Fruit fly (Drosophila melanogaster) whole organism, embryonic: ENCODE data around the gene CG1575.

ENCODE experiments used
- ATbp ChIP-seq: fragments of 200-800 bp; sonication (Bioruptor generic); optimal IDR thresholded peaks from 2 replicates; lab custom pipeline; 2017; ENCODE audit warnings: missing biosample characterization, mild to moderate bottlenecking, missing genetic modification characterization, missing genetic modification reagents
- Bdp1 ChIP-seq: fragments of 200-800 bp; sonication (Bioruptor generic); optimal IDR thresholded peaks from 3 replicates; lab custom pipeline; 2016; ENCODE audit warnings: missing biosample characterization, missing genetic modification characterization
- Blimp-1 ChIP-seq: fragments of 200-800 bp; sonication (Bioruptor generic); optimal IDR thresholded peaks from 3 replicates; lab custom pipeline; 2018; ENCODE audit warnings: missing biosample characterization, missing genetic modification characterization, mild to moderate bottlenecking, moderate library complexity, missing genetic modification reagents
- CG10321 ChIP-seq: fragments of 200-800 bp; sonication (Bioruptor generic); IDR thresholded peaks from 2 replicates; pipeline ENCODE4 v1.3.6; 2022; ENCODE audit warnings: missing biosample characterization, missing genetic modification characterization
- CG10979 ChIP-seq: fragments of 200-800 bp; sonication (Bioruptor generic); optimal IDR thresholded peaks from 2 replicates; lab custom pipeline; 2018; ENCODE audit warnings: missing biosample characterization, mild to moderate bottlenecking, missing genetic modification characterization, moderate library complexity
- CG12155 ChIP-seq: fragments of 200-800 bp; sonication (Bioruptor generic); optimal IDR thresholded peaks from 3 replicates; lab custom pipeline; 2016; ENCODE audit warnings: missing biosample characterization, missing genetic modification characterization
- CG13624 ChIP-seq: fragments of 200-800 bp; sonication (Bioruptor generic); optimal IDR thresholded peaks from 2 replicates; lab custom pipeline; 2016; ENCODE audit warnings: missing biosample characterization, missing genetic modification characterization
- CG13775 ChIP-seq: fragments of 200-800 bp; sonication (Bioruptor generic); optimal IDR thresholded peaks from 3 replicates; lab custom pipeline; 2017; ENCODE audit warnings: missing biosample characterization, mild to moderate bottlenecking, missing genetic modification characterization
- CG15514 ChIP-seq: fragments of 200-800 bp; sonication (Bioruptor generic); optimal IDR thresholded peaks from 3 replicates; lab custom pipeline; 2017; ENCODE audit warnings: missing biosample characterization, missing genetic modification characterization, mild to moderate bottlenecking, moderate library complexity, missing genetic modification reagents
- CG17568 ChIP-seq: fragments of 200-800 bp; sonication (Bioruptor generic); optimal IDR thresholded peaks from 2 replicates; lab custom pipeline; 2018; ENCODE audit warnings: missing biosample characterization, mild to moderate bottlenecking, missing genetic modification characterization, moderate library complexity
- CG17802 ChIP-seq: fragments of 200-800 bp; sonication (Bioruptor generic); optimal IDR thresholded peaks from 2 replicates; lab custom pipeline; 2018; ENCODE audit warnings: missing biosample characterization, mild to moderate bottlenecking, missing genetic modification characterization, moderate library complexity
- CG18011 ChIP-seq: fragments of 200-800 bp; sonication (Bioruptor generic); optimal IDR thresholded peaks from 2 replicates; lab custom pipeline; 2017; ENCODE audit warnings: missing biosample characterization, missing genetic modification characterization, mild to moderate bottlenecking, moderate library complexity, missing genotype
- CG2116 ChIP-seq: fragments of 200-800 bp; sonication (Bioruptor generic); optimal IDR thresholded peaks from 3 replicates; lab custom pipeline; 2018; ENCODE audit warnings: missing biosample characterization, mild to moderate bottlenecking, missing genetic modification characterization
- CG3847 ChIP-seq: fragments of 200-800 bp; sonication (Bioruptor generic); IDR thresholded peaks from 2 replicates; pipeline ENCODE4 v1.3.6; 2022; ENCODE audit warnings: missing biosample characterization, missing genetic modification characterization
- CG4360 ChIP-seq: fragments of 200-800 bp; sonication (Bioruptor generic); IDR thresholded peaks from 2 replicates; pipeline ENCODE4 v1.3.6; 2022; ENCODE audit warnings: missing biosample characterization, missing genetic modification characterization
- CG7745 ChIP-seq: fragments of 200-800 bp; sonication (Bioruptor generic); optimal IDR thresholded peaks from 2 replicates; lab custom pipeline; 2018; ENCODE audit warnings: missing biosample characterization, mild to moderate bottlenecking, missing genetic modification characterization, moderate library complexity
- CG7839 ChIP-seq: fragments of 200-800 bp; sonication (Bioruptor generic); optimal IDR thresholded peaks from 3 replicates; lab custom pipeline; 2018; ENCODE audit warnings: missing biosample characterization, mild to moderate bottlenecking, missing genetic modification characterization, moderate library complexity
- CG8290 ChIP-seq, 3 experiments: fragments of 200-800 bp; sonication (Bioruptor generic); optimal IDR thresholded peaks; 2 replicates each; lab custom pipeline; 2016 to 2019; ENCODE audit warnings: missing biosample characterization in 3 of 3, missing genetic modification characterization in 3 of 3, mild to moderate bottlenecking in 2 of 3, moderate library complexity in 1 of 3
- CG8359 ChIP-seq: fragments of 200-800 bp; sonication (Bioruptor generic); optimal IDR thresholded peaks from 2 replicates; lab custom pipeline; 2017; ENCODE audit warnings: missing biosample characterization, mild to moderate bottlenecking, missing genetic modification characterization, borderline replicate concordance
- CG9437 ChIP-seq: fragments of 200-800 bp; sonication (Bioruptor generic); optimal IDR thresholded peaks from 2 replicates; lab custom pipeline; 2018; ENCODE audit warnings: missing biosample characterization, mild to moderate bottlenecking, missing genetic modification characterization
- D ChIP-seq, 2 experiments: fragments of 200-800 bp in 1 of 2; fragments of >200 bp in 1 of 2; sonication (Bioruptor generic) in 1 of 2; optimal IDR thresholded peaks; 2 replicates in 1 of 2; 3 replicates in 1 of 2; lab custom pipeline; 2017; ENCODE audit warnings: mild to moderate bottlenecking in 1 of 2, missing biosample characterization in 1 of 2, missing genetic modification characterization in 1 of 2, missing genetic modification reagents in 1 of 2
- Dip2 ChIP-seq: fragments of 200-800 bp; sonication (Bioruptor generic); IDR thresholded peaks from 2 replicates; pipeline ENCODE4 v1.3.6; 2022; ENCODE audit warnings: missing biosample characterization, missing genetic modification characterization
- E2f2 ChIP-seq: fragments of 200-800 bp; sonication (Bioruptor generic); IDR thresholded peaks from 2 replicates; pipeline ENCODE4 v1.3.6; 2022; ENCODE audit warnings: missing biosample characterization, missing genetic modification characterization
- GATAe ChIP-seq: fragments of 200-800 bp; sonication (Bioruptor generic); conservative IDR thresholded peaks from 2 replicates; pipeline ENCODE4 v1.3.6; 2022; ENCODE audit warnings: missing biosample characterization, missing genetic modification characterization
- Hmx ChIP-seq: fragments of 200-800 bp; sonication (Bioruptor generic); optimal IDR thresholded peaks from 2 replicates; lab custom pipeline; 2016; ENCODE audit warnings: missing biosample characterization, missing genetic modification characterization
- Oaz ChIP-seq: fragments of 200-800 bp; sonication (Bioruptor generic); IDR thresholded peaks from 2 replicates; pipeline ENCODE4 v1.3.6; 2022; ENCODE audit warnings: missing biosample characterization, missing genetic modification characterization
- PHDP ChIP-seq: fragments of 200-800 bp; sonication (Bioruptor generic); optimal IDR thresholded peaks from 3 replicates; lab custom pipeline; 2018; ENCODE audit warnings: missing biosample characterization, mild to moderate bottlenecking, missing genetic modification characterization, moderate library complexity
- Pdp1 ChIP-seq, 2 experiments: fragments of 200-800 bp; sonication (Bioruptor generic); optimal IDR thresholded peaks; 3 replicates each; lab custom pipeline; 2016; ENCODE audit warnings: missing biosample characterization in 2 of 2, missing genetic modification characterization in 2 of 2, mild to moderate bottlenecking in 1 of 2, moderate library complexity in 1 of 2
- ap ChIP-seq: fragments of 200-800 bp; sonication (Bioruptor generic); IDR thresholded peaks from 2 replicates; pipeline ENCODE4 v1.3.6; 2022; ENCODE audit warnings: missing biosample characterization, missing genetic modification characterization
- bsh ChIP-seq, 2 experiments: fragments of 200-800 bp; sonication (Bioruptor generic); optimal IDR thresholded peaks; 2 replicates each; lab custom pipeline; 2017 to 2018; ENCODE audit warnings: mild to moderate bottlenecking in 2 of 2, missing biosample characterization in 2 of 2, missing genetic modification characterization in 2 of 2, moderate library complexity in 1 of 2
- cad ChIP-seq: fragments of >200 bp; optimal IDR thresholded peaks from 2 replicates; lab custom pipeline; 2017; ENCODE audit warnings: missing biosample characterization, missing genetic modification characterization
- cato ChIP-seq: fragments of 200-800 bp; sonication (Bioruptor generic); optimal IDR thresholded peaks from 2 replicates; lab custom pipeline; 2016; ENCODE audit warnings: missing biosample characterization, missing genetic modification characterization, borderline replicate concordance
- dan ChIP-seq: fragments of 200-800 bp; sonication (Bioruptor generic); IDR thresholded peaks from 2 replicates; pipeline ENCODE4 v1.3.6; 2022; ENCODE audit warnings: missing biosample characterization, missing genetic modification characterization
- dpn ChIP-seq, 2 experiments: fragments of 200-800 bp; sonication (Bioruptor generic); optimal IDR thresholded peaks; 3 replicates each; lab custom pipeline; 2016; ENCODE audit warnings: missing biosample characterization in 2 of 2, missing genetic modification characterization in 2 of 2
- eve ChIP-seq, 2 experiments: fragments of >200 bp; optimal IDR thresholded peaks; 2 replicates each; lab custom pipeline; 2017; ENCODE audit warnings: missing biosample characterization in 2 of 2, missing genetic modification characterization in 2 of 2
- ftz-f1 ChIP-seq: fragments of 200-800 bp; sonication (Bioruptor generic); optimal IDR thresholded peaks from 2 replicates; lab custom pipeline; 2016; ENCODE audit warnings: missing biosample characterization, missing genetic modification characterization
- gcm ChIP-seq: fragments of 200-800 bp; sonication (Bioruptor generic); optimal IDR thresholded peaks from 2 replicates; lab custom pipeline; 2019; ENCODE audit warnings: missing biosample characterization, mild to moderate bottlenecking, missing genetic modification characterization, moderate library complexity
- mirr ChIP-seq: fragments of 200-800 bp; sonication (Bioruptor generic); optimal IDR thresholded peaks from 3 replicates; lab custom pipeline; 2018; ENCODE audit warnings: missing biosample characterization, mild to moderate bottlenecking, missing genetic modification characterization
- mld ChIP-seq: fragments of 200-800 bp; sonication (Bioruptor generic); IDR thresholded peaks from 3 replicates; pipeline ENCODE4 v1.3.6; 2022; ENCODE audit warnings: missing biosample characterization, missing genetic modification characterization; ENCODE audit not compliant: partially characterized antibody
- nerfin-2 ChIP-seq: fragments of 200-800 bp; sonication (Bioruptor generic); IDR thresholded peaks from 2 replicates; pipeline ENCODE4 v1.3.6; 2022; ENCODE audit warnings: missing biosample characterization, missing genetic modification characterization; ENCODE audit not compliant: partially characterized antibody
- pb ChIP-seq: fragments of 200-800 bp; sonication (Bioruptor generic); optimal IDR thresholded peaks from 3 replicates; lab custom pipeline; 2016; ENCODE audit warnings: missing biosample characterization, missing genetic modification characterization
- peb ChIP-seq: fragments of 200-800 bp; sonication (Bioruptor generic); IDR thresholded peaks from 2 replicates; pipeline ENCODE4 v1.3.6; 2022; ENCODE audit warnings: missing biosample characterization, missing genetic modification characterization
- salm ChIP-seq: fragments of 200-800 bp; sonication (Bioruptor generic); optimal IDR thresholded peaks from 2 replicates; lab custom pipeline; 2018; ENCODE audit warnings: missing biosample characterization, mild to moderate bottlenecking, missing genetic modification characterization
- sqz ChIP-seq: fragments of 200-800 bp; sonication (Bioruptor generic); optimal IDR thresholded peaks from 3 replicates; lab custom pipeline; 2018; ENCODE audit warnings: missing biosample characterization, mild to moderate bottlenecking, missing genetic modification characterization
- vfl ChIP-seq: fragments of 200-800 bp; sonication (Bioruptor generic); optimal IDR thresholded peaks from 2 replicates; lab custom pipeline; 2016; ENCODE audit warnings: missing biosample characterization, missing genetic modification characterization
- wdn ChIP-seq: fragments of 200-800 bp; sonication (Bioruptor generic); IDR thresholded peaks from 2 replicates; pipeline ENCODE4 v1.3.6; 2022; ENCODE audit warnings: missing biosample characterization, missing genetic modification characterization
- wek ChIP-seq: fragments of 200-800 bp; sonication (Bioruptor generic); optimal IDR thresholded peaks from 3 replicates; lab custom pipeline; 2018; ENCODE audit warnings: missing biosample characterization, mild to moderate bottlenecking, missing genetic modification characterization, moderate library complexity

Gene CG1575

dm6 chrX:8100026-8100825, 16.6 kb upstream of the CG1575 start (continued):
- TF ChIP-seq PHDP (tag; lab: Kevin White, UChicago) (peak; percentile 85), Pdp1 (GFP tag; optimal IDR thresholded peaks at IDR 0.05; lab: Kevin White, UChicago) (peak; percentile 59), nerfin-2 (GFP tag; lab: Robert Waterston, UW) (no peak), pb (GFP tag; lab: Kevin White, UChicago) (peak; percentile 17), CG9437 (GFP tag; lab: Kevin White, UChicago) (peak; percentile 64), CG7839 (tag; lab: Kevin White, UChicago) (peak; percentile 90), CG17802 (tag; lab: Kevin White, UChicago) (peak; percentile 47), CG15514 (GFP tag; lab: Kevin White, UChicago) (peak; percentile 97), mld (GFP tag; lab: Robert Waterston, UW) (no peak), dan (GFP tag; lab: Robert Waterston, UW) (no peak), CG3847 (peak; percentile 81), mirr (GFP tag; lab: Kevin White, UChicago) (peak; percentile 28), Dip2 (GFP tag; lab: Robert Waterston, UW) (no peak), CG12155 (peak; percentile 68), CG10979 (tag; lab: Kevin White, UChicago) (peak; percentile 85), E2f2 (GFP tag; lab: Robert Waterston, UW) (peak; percentile 72), cad (no peak), GATAe (peak; percentile 21; the same call in 1 of the 2 replicates), CG8359 (peak; percentile 17), gcm (GFP tag; lab: Kevin White, UChicago) (peak; percentile 72), ATbp (GFP tag; lab: Kevin White, UChicago) (peak; percentile 90), CG2116 (GFP tag; lab: Kevin White, UChicago) (peak; percentile 45), eve (GFP tag; optimal IDR thresholded peaks at IDR 0.05; lab: Kevin White, UChicago) (no peak), CG8290 (GFP tag; optimal IDR thresholded peaks at IDR 0.05; lab: Kevin White, UChicago) (no peak), CG8290 (tag; optimal IDR thresholded peaks at IDR 0.05; lab: Kevin White, UChicago) (peak in 1 of 2 experiments; percentile 53), Blimp-1 (GFP tag; lab: Kevin White, UChicago) (peak; percentile 84), bsh (GFP tag; optimal IDR thresholded peaks at IDR 0.05; lab: Kevin White, UChicago) (peak; percentile 62 to 90), sqz (GFP tag; lab: Kevin White, UChicago) (peak; percentile 55), D (optimal IDR thresholded peaks at IDR 0.05; lab: Kevin White, UChicago) (no peak), D (GFP tag; optimal IDR thresholded peaks at IDR 0.05; lab: Kevin White, UChicago) (peak; percentile 78), wdn (peak; percentile 67), CG7745 (no peak), ftz-f1 (GFP tag; lab: Kevin White, UChicago) (no peak), Bdp1 (peak; percentile 31), CG10321 (GFP tag; lab: Robert Waterston, UW) (no peak), CG18011 (peak; percentile 26), CG13624 (GFP tag; lab: Kevin White, UChicago) (peak; percentile 60), dpn (GFP tag; optimal IDR thresholded peaks at IDR 0.05; lab: Kevin White, UChicago) (peak; percentile 57 to 75), vfl (GFP tag; lab: Kevin White, UChicago) (peak; percentile 61), salm (tag; lab: Kevin White, UChicago) (peak; percentile 67), peb (GFP tag; lab: Robert Waterston, UW) (peak; percentile 68), CG17568 (GFP tag; lab: Kevin White, UChicago) (peak; percentile 71), Oaz (peak; percentile 65), CG4360 (GFP tag; lab: Robert Waterston, UW) (no peak), cato (no peak), Hmx (no peak), CG13775 (GFP tag; lab: Kevin White, UChicago) (peak; percentile 77), wek (GFP tag; lab: Kevin White, UChicago) (no peak), ap (peak; percentile 82)
